Worm (Caenorhabditis elegans) whole organism, L4/young adult: ENCODE data around the gene gpd-2.

Source experiments
- W03F9.2 ChIP-seq: fragments of 150-350 bp; optimal IDR thresholded peaks from 2 replicates; lab custom pipeline; 2014; ENCODE audit warnings: missing biosample characterization, missing genetic modification characterization
- dao-5 ChIP-seq: sonication (generic microtip); optimal IDR thresholded peaks from 2 replicates; lab custom pipeline; 2016; ENCODE audit warnings: missing genotype, missing genetic modification characterization, moderate library complexity, missing compliant biosample characterization
- him-1 ChIP-seq: sonication (generic microtip); optimal IDR thresholded peaks from 2 replicates; lab custom pipeline; 2016; ENCODE audit warnings: missing genotype, missing genetic modification reagents, missing genetic modification characterization, missing compliant biosample characterization

The gpd-2 gene

DNA sequence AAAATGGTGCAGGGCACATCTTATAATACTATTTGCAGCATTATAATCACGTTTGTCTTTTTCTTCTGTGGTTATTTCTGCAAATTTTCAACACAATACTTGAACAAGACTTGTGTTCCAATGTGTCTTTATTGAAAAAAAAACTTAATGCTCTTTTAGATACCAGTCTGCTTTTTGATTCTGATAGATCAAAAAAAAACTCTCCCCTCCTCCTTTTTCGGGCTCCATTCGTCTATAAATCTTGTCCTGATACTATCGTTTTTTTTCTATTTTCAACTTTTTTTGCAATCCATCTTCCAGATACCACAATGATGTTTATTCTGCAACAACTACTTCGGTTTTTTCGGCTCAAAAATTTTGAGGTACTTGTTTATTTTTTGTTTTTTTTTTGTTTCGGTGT is 33.7 kb downstream of the gpd-2 start, which contains the start of gene twk-16:
Gene twk-16, plus strand, starts transcription at position 301 of the 400 bp plus-strand sequence.
- TF ChIP-seq W03F9.2 (no peak), him-1 (no peak), dao-5 (tag; lab: Kevin White, UChicago) (no peak)

DNA sequence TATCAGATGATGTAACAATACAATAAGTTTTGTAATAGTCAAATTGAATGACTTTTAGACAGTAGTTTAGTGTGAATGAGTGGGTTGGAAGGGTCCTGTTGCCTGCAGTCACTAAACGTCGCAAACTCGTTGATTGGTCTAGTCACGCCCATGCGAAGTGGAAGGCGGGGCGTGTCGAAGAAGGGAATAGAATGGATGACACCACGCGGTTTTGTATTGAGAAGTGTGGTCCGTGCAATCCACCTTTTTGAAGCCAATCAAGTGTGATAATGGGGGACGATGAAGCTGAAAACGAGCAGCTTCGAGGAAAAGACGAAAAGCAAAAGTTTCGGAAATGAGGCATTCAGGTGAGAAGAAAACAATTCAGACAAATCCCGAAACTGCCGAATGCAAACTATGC is 44.2 kb downstream of the gpd-2 start, which contains the start of gene ceh-31:
Gene ceh-31, minus strand, starts transcription at position 101 of the 400 bp plus-strand sequence.
- TF ChIP-seq W03F9.2, result no peak
- TF ChIP-seq him-1, result no peak
- no peak for TF ChIP-seq dao-5 (tag; lab: Kevin White, UChicago)

DNA sequence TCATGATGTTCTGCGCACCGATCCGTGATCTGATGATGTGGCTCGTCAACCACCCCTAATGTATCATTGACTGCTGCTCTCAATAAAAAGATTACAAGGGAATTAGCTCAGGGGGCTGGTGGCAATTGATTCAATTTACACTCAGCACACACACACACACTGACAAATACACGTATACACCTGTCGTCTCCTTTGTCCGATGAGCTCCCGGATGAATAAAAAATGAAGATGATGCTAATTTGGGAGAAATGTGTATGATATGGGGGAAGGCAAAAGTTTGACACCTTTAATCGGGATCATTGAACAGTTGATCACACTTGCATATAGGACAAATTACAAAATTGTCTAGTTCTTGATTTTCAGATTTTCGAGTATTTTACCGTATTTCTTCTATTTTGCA is 47.4 kb downstream of the gpd-2 start:
- TF ChIP-seq W03F9.2 (no peak), dao-5 (tag; lab: Kevin White, UChicago) (no peak), him-1 (no peak)
